Worm (Caenorhabditis elegans): ENCODE measurements around the gene nfyb-1.

DNA sequence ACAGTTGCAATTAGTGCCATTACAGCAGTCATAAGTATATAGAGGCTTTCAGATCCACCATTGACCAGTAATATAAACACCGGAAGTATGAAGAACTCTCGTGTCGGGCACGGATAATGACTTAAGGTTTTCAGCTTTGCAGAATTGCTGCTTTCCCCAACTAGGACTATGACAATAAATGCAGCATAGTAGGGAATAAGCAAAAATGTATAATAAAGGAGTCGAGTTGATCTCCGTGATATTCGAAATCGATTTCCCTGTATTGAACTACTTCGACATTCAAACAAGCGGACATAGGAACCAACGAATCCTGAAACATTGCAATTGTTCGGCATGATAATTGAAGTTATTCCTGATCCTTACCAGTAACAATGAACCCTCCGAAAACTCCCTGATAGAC is 41.4 kb upstream of the nfyb-1 start:
- TF ChIP-seq F57A8.1 (GFP tag; optimal IDR thresholded peaks at IDR 0.05) (no peak), pha-4 (tag; optimal IDR thresholded peaks at IDR 0.05) (no peak), T26A5.8 (tag; optimal IDR thresholded peaks at IDR 0.05) (no peak)

All from whole organism, young adult.